Worm (Caenorhabditis elegans): ENCODE data around the gene T28A8.2.

Gene T28A8.2

ce11 chrIII:13457305-13457704 lies 38.2 kb downstream of the T28A8.2 start:
- TF ChIP-seq elt-2 (tag; optimal IDR thresholded peaks at IDR 0.05): no peak
- TF ChIP-seq unc-86 (tag; optimal IDR thresholded peaks at IDR 0.05): no peak
- no peak for TF ChIP-seq K02D7.2 (tag; optimal IDR thresholded peaks at IDR 0.05)
- TF ChIP-seq tbx-2 (tag; optimal IDR thresholded peaks at IDR 0.05): no peak
- no peak for TF ChIP-seq odd-2 (tag; optimal IDR thresholded peaks at IDR 0.05)
- no peak for TF ChIP-seq ceh-24 (tag; optimal IDR thresholded peaks at IDR 0.05)
- TF ChIP-seq lin-11 (tag; optimal IDR thresholded peaks at IDR 0.05): no peak
- TF ChIP-seq hlh-15 (tag; optimal IDR thresholded peaks at IDR 0.05): no peak
- no peak for TF ChIP-seq hlh-8 (tag; optimal IDR thresholded peaks at IDR 0.05)
- TF ChIP-seq hlh-13 (GFP tag; optimal IDR thresholded peaks at IDR 0.05): no peak
- no peak for TF ChIP-seq ceh-2 (tag; optimal IDR thresholded peaks at IDR 0.05)
- no peak for TF ChIP-seq nfya-1 (tag; optimal IDR thresholded peaks at IDR 0.05)
- no peak for TF ChIP-seq ceh-48 (tag; optimal IDR thresholded peaks at IDR 0.05)

- TF ChIP-seq unc-42 (tag; optimal IDR thresholded peaks at IDR 0.05): peak; percentile 15
- TF ChIP-seq tbx-2 (tag; optimal IDR thresholded peaks at IDR 0.05): no peak
- TF ChIP-seq ceh-31 (tag; optimal IDR thresholded peaks at IDR 0.05): no peak
- no peak for TF ChIP-seq ceh-2 (tag; optimal IDR thresholded peaks at IDR 0.05)
Observed at ce11 chrIII:13455816-13456215, 39.7 kb downstream of the T28A8.2 start.

- TF ChIP-seq madf-2 (tag; optimal IDR thresholded peaks at IDR 0.05): no peak
- TF ChIP-seq che-1 (tag; optimal IDR thresholded peaks at IDR 0.05): no peak
- no peak for TF ChIP-seq lin-11 (tag; optimal IDR thresholded peaks at IDR 0.05)
- no peak for TF ChIP-seq elt-4 (tag; optimal IDR thresholded peaks at IDR 0.05)
- TF ChIP-seq ref-2 (tag; optimal IDR thresholded peaks at IDR 0.05): no peak
- no peak for TF ChIP-seq ets-4 (tag; optimal IDR thresholded peaks at IDR 0.05)
- TF ChIP-seq sdc-2 (tag; optimal IDR thresholded peaks at IDR 0.05): no peak
- no peak for TF ChIP-seq ttx-3 (tag; optimal IDR thresholded peaks at IDR 0.05)
- TF ChIP-seq dmd-4 (tag; optimal IDR thresholded peaks at IDR 0.05; ENCODE audit: borderline replicate concordance): no peak
- no peak for TF ChIP-seq F13H6.1 (tag; optimal IDR thresholded peaks at IDR 0.05)
- TF ChIP-seq gmeb-2 (tag; optimal IDR thresholded peaks at IDR 0.05): no peak
- no peak for TF ChIP-seq mec-3 (tag; optimal IDR thresholded peaks at IDR 0.05; ENCODE audit: borderline replicate concordance)
- no peak for TF ChIP-seq dve-1 (tag; optimal IDR thresholded peaks at IDR 0.05)
- TF ChIP-seq pat-9 (tag; optimal IDR thresholded peaks at IDR 0.05): no peak
Observed at ce11 chrIII:13455207-13455606, 40.3 kb downstream of the T28A8.2 start, which contains the start of gene cua-1. Gene cua-1, minus strand, starts transcription at chrIII:13455307.

ce11 chrIII:13452824-13453223 lies 42.6 kb downstream of the T28A8.2 start:
- TF ChIP-seq nfya-1 (tag; optimal IDR thresholded peaks at IDR 0.05) (no peak), sox-4 (tag; optimal IDR thresholded peaks at IDR 0.05) (no peak), madf-2 (tag; optimal IDR thresholded peaks at IDR 0.05) (no peak), ceh-6 (GFP tag; optimal IDR thresholded peaks at IDR 0.05) (no peak), ceh-48 (tag; optimal IDR thresholded peaks at IDR 0.05) (no peak), sdc-2 (tag; optimal IDR thresholded peaks at IDR 0.05) (no peak), ceh-30 (tag; optimal IDR thresholded peaks at IDR 0.05) (no peak), pax-1 (tag; optimal IDR thresholded peaks at IDR 0.05) (no peak), mec-3 (tag; optimal IDR thresholded peaks at IDR 0.05; ENCODE audit: borderline replicate concordance) (no peak), hlh-6 (tag; optimal IDR thresholded peaks at IDR 0.05) (no peak), unc-55 (GFP tag; optimal IDR thresholded peaks at IDR 0.05) (no peak), ceh-31 (tag; optimal IDR thresholded peaks at IDR 0.05) (no peak), fax-1 (tag; optimal IDR thresholded peaks at IDR 0.05) (no peak), odd-2 (tag; optimal IDR thresholded peaks at IDR 0.05) (no peak), tbx-7 (tag; optimal IDR thresholded peaks at IDR 0.05) (no peak), tbx-2 (tag; optimal IDR thresholded peaks at IDR 0.05) (no peak), ceh-18 (tag; optimal IDR thresholded peaks at IDR 0.05) (no peak), fkh-6 (tag; optimal IDR thresholded peaks at IDR 0.05) (no peak), unc-3 (GFP tag; conservative IDR thresholded peaks at IDR 0.05) (no peak), unc-3 (tag; optimal IDR thresholded peaks at IDR 0.05) (no peak)

Data from whole organism, late embryonic.